Fruit fly (Drosophila melanogaster) whole organism, prepupa: Measurements from ENCODE around the gene Bug22.

ENCODE experiments used
- CG10631 ChIP-seq: fragments of 200-800 bp; sonication (Bioruptor generic); optimal IDR thresholded peaks from 2 replicates; lab custom pipeline; 2016; ENCODE audit warnings: missing biosample characterization, missing genetic modification characterization
- CG10669 ChIP-seq: fragments of 200-800 bp; sonication (Bioruptor generic); optimal IDR thresholded peaks from 3 replicates; lab custom pipeline; 2018; ENCODE audit warnings: missing biosample characterization, mild to moderate bottlenecking, missing genetic modification characterization, moderate library complexity
- CG11294 ChIP-seq: fragments of 200-800 bp; sonication (Bioruptor generic); IDR thresholded peaks from 2 replicates; pipeline ENCODE4 v1.3.6; 2022; ENCODE audit warnings: missing biosample characterization, missing genetic modification characterization
- CG11762 ChIP-seq: fragments of 200-800 bp; sonication (Bioruptor generic); optimal IDR thresholded peaks from 3 replicates; lab custom pipeline; 2016; ENCODE audit warnings: missing biosample characterization, missing genetic modification characterization; ENCODE audit not compliant: insufficient read depth
- CG11902 ChIP-seq: fragments of 200-800 bp; sonication (Bioruptor generic); optimal IDR thresholded peaks from 3 replicates; lab custom pipeline; 2016; ENCODE audit warnings: missing biosample characterization, missing genetic modification characterization
- CG16779 ChIP-seq: fragments of 200-800 bp; sonication (Bioruptor generic); optimal IDR thresholded peaks from 3 replicates; lab custom pipeline; 2017; ENCODE audit warnings: missing biosample characterization, mild to moderate bottlenecking, missing genetic modification characterization
- CG3032 ChIP-seq: fragments of 200-800 bp; optimal IDR thresholded peaks from 2 replicates; lab custom pipeline; 2019; ENCODE audit warnings: missing biosample characterization, mild to moderate bottlenecking, missing genetic modification characterization, moderate library complexity
- CG31627 ChIP-seq: fragments of 200-800 bp; sonication (Bioruptor generic); optimal IDR thresholded peaks from 3 replicates; lab custom pipeline; 2016; ENCODE audit warnings: missing biosample characterization, missing genetic modification characterization
- CG34406 ChIP-seq: fragments of 200-800 bp; sonication (Bioruptor generic); optimal IDR thresholded peaks from 3 replicates; lab custom pipeline; 2016; ENCODE audit warnings: missing biosample characterization, missing genetic modification characterization
- CG4318 ChIP-seq: fragments of 200-800 bp; sonication (Bioruptor generic); optimal IDR thresholded peaks from 3 replicates; lab custom pipeline; 2017; ENCODE audit warnings: missing biosample characterization, mild to moderate bottlenecking, missing genetic modification characterization
- CG6276 ChIP-seq: fragments of 200-800 bp; sonication (Bioruptor generic); optimal IDR thresholded peaks from 2 replicates; lab custom pipeline; 2017; ENCODE audit warnings: missing biosample characterization, mild to moderate bottlenecking, missing genetic modification characterization
- CG6792 ChIP-seq: fragments of 200-800 bp; sonication (Bioruptor generic); optimal IDR thresholded peaks from 3 replicates; lab custom pipeline; 2016; ENCODE audit warnings: missing biosample characterization, missing genetic modification characterization
- CG6808 ChIP-seq: fragments of 200-800 bp; sonication (Bioruptor generic); optimal IDR thresholded peaks from 3 replicates; lab custom pipeline; 2017; ENCODE audit warnings: missing biosample characterization, missing genetic modification characterization, mild to moderate bottlenecking, moderate library complexity, missing genetic modification reagents
- CG7368 ChIP-seq: fragments of 200-800 bp; sonication (Bioruptor generic); optimal IDR thresholded peaks from 3 replicates; lab custom pipeline; 2016; ENCODE audit warnings: missing biosample characterization, missing genetic modification characterization
- CG8119 ChIP-seq: fragments of 200-800 bp; sonication (Bioruptor generic); IDR thresholded peaks from 3 replicates; pipeline ENCODE4 v1.3.6; 2022; ENCODE audit warnings: missing biosample characterization, missing genetic modification characterization
- CG8319 ChIP-seq: fragments of 200-800 bp; sonication (Bioruptor generic); optimal IDR thresholded peaks from 3 replicates; lab custom pipeline; 2016; ENCODE audit warnings: missing biosample characterization, missing genetic modification characterization
- CG8632 ChIP-seq: fragments of 200-800 bp; sonication (Bioruptor generic); optimal IDR thresholded peaks from 3 replicates; lab custom pipeline; 2016; ENCODE audit warnings: missing biosample characterization, missing genetic modification characterization
- CG9139 ChIP-seq: fragments of 200-800 bp; sonication (Bioruptor generic); optimal IDR thresholded peaks from 3 replicates; lab custom pipeline; 2017; ENCODE audit warnings: missing biosample characterization, mild to moderate bottlenecking, missing genetic modification characterization
- Eip75B ChIP-seq: fragments of 200-800 bp; sonication (Bioruptor generic); optimal IDR thresholded peaks from 3 replicates; lab custom pipeline; 2016; ENCODE audit warnings: missing biosample characterization, missing genetic modification characterization
- Eip78C ChIP-seq: fragments of 200-800 bp; sonication (Bioruptor generic); peaks from one replicate; lab custom pipeline; 2016; ENCODE audit warnings: missing biosample characterization, missing genetic modification characterization
- Eip93F ChIP-seq: fragments of 200-800 bp; sonication (Bioruptor generic); optimal IDR thresholded peaks from 2 replicates; lab custom pipeline; 2016; ENCODE audit warnings: missing biosample characterization, mild to moderate bottlenecking, missing genetic modification characterization
- Ets21C ChIP-seq: fragments of 200-800 bp; sonication (Bioruptor generic); optimal IDR thresholded peaks from 3 replicates; lab custom pipeline; 2016; ENCODE audit warnings: missing biosample characterization, missing genetic modification characterization
- Hr38 ChIP-seq: sonication (Bioruptor generic); optimal IDR thresholded peaks from 2 replicates; lab custom pipeline; 2016; ENCODE audit warnings: missing biosample characterization, missing genetic modification characterization
- Hr39 ChIP-seq: fragments of 200-800 bp; sonication (Bioruptor generic); optimal IDR thresholded peaks from 2 replicates; lab custom pipeline; 2016; ENCODE audit warnings: missing biosample characterization, missing genetic modification characterization
- Hr4 ChIP-seq: fragments of 200-800 bp; sonication (Bioruptor generic); optimal IDR thresholded peaks from 3 replicates; lab custom pipeline; 2016; ENCODE audit warnings: missing biosample characterization, missing genetic modification characterization
- Lpt ChIP-seq: fragments of 200-800 bp; sonication (Bioruptor generic); optimal IDR thresholded peaks from 3 replicates; lab custom pipeline; 2016; ENCODE audit warnings: missing biosample characterization, missing genetic modification characterization
- Met ChIP-seq: fragments of 200-800 bp; sonication (Bioruptor generic); optimal IDR thresholded peaks from 3 replicates; lab custom pipeline; 2016; ENCODE audit warnings: missing biosample characterization, missing genetic modification characterization
- OdsH ChIP-seq: fragments of 200-800 bp; sonication (Bioruptor generic); optimal IDR thresholded peaks from 3 replicates; lab custom pipeline; 2016; ENCODE audit warnings: missing biosample characterization, missing genetic modification characterization
- Smox ChIP-seq: fragments of 200-800 bp; sonication (Bioruptor generic); optimal IDR thresholded peaks from 3 replicates; lab custom pipeline; 2016; ENCODE audit warnings: missing biosample characterization, missing genetic modification characterization
- Sox102F ChIP-seq: fragments of 200-800 bp; sonication (Bioruptor generic); optimal IDR thresholded peaks from 2 replicates; lab custom pipeline; 2016; ENCODE audit warnings: missing biosample characterization, mild to moderate bottlenecking, missing genetic modification characterization
- Sox14 ChIP-seq: fragments of 200-800 bp; sonication (Bioruptor generic); optimal IDR thresholded peaks from 3 replicates; lab custom pipeline; 2016; ENCODE audit warnings: missing biosample characterization, missing genetic modification characterization
- acj6 ChIP-seq: fragments of 200-800 bp; sonication (Bioruptor generic); optimal IDR thresholded peaks from 3 replicates; lab custom pipeline; 2016; ENCODE audit warnings: missing biosample characterization, missing genetic modification characterization
- cyc ChIP-seq: fragments of 200-800 bp; sonication (Bioruptor generic); optimal IDR thresholded peaks from 3 replicates; lab custom pipeline; 2016; ENCODE audit warnings: missing biosample characterization, missing genetic modification characterization
- dac ChIP-seq: fragments of 200-800 bp; sonication (Bioruptor generic); optimal IDR thresholded peaks from 2 replicates; lab custom pipeline; 2017; ENCODE audit warnings: missing biosample characterization, mild to moderate bottlenecking, missing genetic modification characterization
- dsx ChIP-seq: fragments of 200-800 bp; optimal IDR thresholded peaks from 3 replicates; lab custom pipeline; 2019; ENCODE audit warnings: missing biosample characterization, mild to moderate bottlenecking, missing genetic modification characterization, moderate library complexity; ENCODE audit not compliant: poor library complexity, severe bottlenecking
- eg ChIP-seq: fragments of 200-800 bp; sonication (Bioruptor generic); IDR thresholded peaks from 3 replicates; pipeline ENCODE4 v1.3.6; 2022; ENCODE audit warnings: missing biosample characterization, missing genetic modification characterization
- esn ChIP-seq: fragments of 200-800 bp; sonication (Bioruptor generic); optimal IDR thresholded peaks from 2 replicates; lab custom pipeline; 2016; ENCODE audit warnings: missing biosample characterization, mild to moderate bottlenecking, missing genetic modification characterization, moderate library complexity
- fd59A ChIP-seq: fragments of 200-800 bp; sonication (Bioruptor generic); optimal IDR thresholded peaks from 2 replicates; lab custom pipeline; 2017; ENCODE audit warnings: missing biosample characterization, mild to moderate bottlenecking, missing genetic modification characterization, missing genetic modification reagents
- fkh ChIP-seq: fragments of 200-800 bp; sonication (Bioruptor generic); optimal IDR thresholded peaks from 3 replicates; lab custom pipeline; 2017; ENCODE audit warnings: missing biosample characterization, mild to moderate bottlenecking, missing genetic modification characterization, moderate library complexity
- lz ChIP-seq: fragments of 200-800 bp; sonication (Bioruptor generic); optimal IDR thresholded peaks from 3 replicates; lab custom pipeline; 2016; ENCODE audit warnings: missing biosample characterization, missing genetic modification characterization
- net ChIP-seq: fragments of 200-800 bp; sonication (Bioruptor generic); optimal IDR thresholded peaks from 3 replicates; lab custom pipeline; 2016; ENCODE audit warnings: missing biosample characterization, missing genetic modification characterization
- ss ChIP-seq, 2 experiments: fragments of 200-800 bp; sonication (Bioruptor generic); optimal IDR thresholded peaks; 2 replicates in 1 of 2; 3 replicates in 1 of 2; lab custom pipeline; 2017 to 2018; ENCODE audit warnings: mild to moderate bottlenecking in 2 of 2, missing biosample characterization in 2 of 2, missing genetic modification characterization in 2 of 2, moderate library complexity in 1 of 2
- svp ChIP-seq: fragments of 200-800 bp; sonication (Bioruptor generic); peaks from one replicate; lab custom pipeline; 2016; ENCODE audit warnings: missing biosample characterization, missing genetic modification characterization
- topi ChIP-seq: fragments of 200-800 bp; sonication (Bioruptor generic); optimal IDR thresholded peaks from 3 replicates; lab custom pipeline; 2016; ENCODE audit warnings: missing biosample characterization, missing genetic modification characterization

The Bug22 gene

DNA sequence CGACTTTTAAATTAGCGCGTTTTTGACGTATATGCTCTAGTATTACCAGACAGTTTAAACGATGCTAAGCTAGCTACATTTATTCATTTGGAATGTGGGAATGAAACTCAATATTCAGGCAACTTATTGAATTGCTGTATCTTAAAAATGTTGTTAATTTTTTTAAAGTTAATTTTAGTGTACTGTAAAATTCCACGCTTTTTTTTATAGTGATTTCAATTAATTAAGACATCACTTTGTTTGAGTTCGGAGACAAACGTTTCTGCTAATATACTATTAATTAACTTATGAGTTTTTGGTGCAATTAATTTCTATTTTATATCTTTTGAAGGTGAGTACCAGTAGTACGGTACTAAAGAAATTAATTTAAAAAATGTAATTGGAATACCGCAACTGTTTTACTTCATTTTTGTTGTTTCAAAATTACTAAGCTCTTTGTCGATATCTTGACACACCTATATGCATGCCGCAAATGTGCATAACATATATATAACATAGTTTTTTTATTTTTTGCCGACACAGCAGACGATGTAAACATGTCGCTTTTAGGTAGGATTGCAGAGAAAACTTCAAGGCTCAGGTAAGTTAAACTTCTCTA, 44.4 kb downstream of the Bug22 start, which contains the start of the genes Cdk1 and mRpS7 (continued):
- no peak for TF ChIP-seq Hr38 (GFP tag; lab: Kevin White, UChicago)
- TF ChIP-seq Smox (GFP tag; lab: Kevin White, UChicago): peak; percentile 74
- peak; percentile 71 for TF ChIP-seq CG3032 (tag; lab: Kevin White, UChicago)
- TF ChIP-seq ss (GFP tag; optimal IDR thresholded peaks at IDR 0.05; lab: Kevin White, UChicago): peak in 1 of 2 experiments; percentile 68
- TF ChIP-seq CG16779 (tag; lab: Kevin White, UChicago): no peak
- TF ChIP-seq Sox14 (GFP tag; lab: Kevin White, UChicago): peak; percentile 74
- TF ChIP-seq net (GFP tag; lab: Kevin White, UChicago): no peak
- TF ChIP-seq CG7368 (GFP tag; lab: Kevin White, UChicago): peak; percentile 22
- TF ChIP-seq dac (GFP tag; lab: Kevin White, UChicago): peak; percentile 28
- TF ChIP-seq Hr4 (GFP tag; lab: Kevin White, UChicago): peak; percentile 73
- TF ChIP-seq eg (GFP tag; lab: Robert Waterston, UW): no peak; the same call in 1 of the 3 replicates
- TF ChIP-seq acj6 (GFP tag; lab: Kevin White, UChicago): peak; percentile 68
- peak; percentile 44 for TF ChIP-seq CG11762 (GFP tag; lab: Kevin White, UChicago)
- peak; percentile 67 for TF ChIP-seq CG10669 (GFP tag; lab: Kevin White, UChicago)
- TF ChIP-seq OdsH (GFP tag; lab: Kevin White, UChicago): peak; percentile 78
- no peak for TF ChIP-seq fkh
- TF ChIP-seq cyc (GFP tag; lab: Kevin White, UChicago): peak; percentile 72
- TF ChIP-seq dsx: peak; percentile 57
- TF ChIP-seq CG4318 (GFP tag; lab: Kevin White, UChicago): peak; percentile 57
- no peak for TF ChIP-seq Sox102F (GFP tag; lab: Kevin White, UChicago)
- TF ChIP-seq svp (GFP tag; lab: Kevin White, UChicago): no peak
- TF ChIP-seq Eip93F (GFP tag; lab: Kevin White, UChicago): no peak
- TF ChIP-seq CG11294 (GFP tag; lab: Robert Waterston, UW): no peak; the same call in 1 of the 2 replicates
- no peak for TF ChIP-seq fd59A (GFP tag; lab: Kevin White, UChicago)
- TF ChIP-seq CG10631 (GFP tag; lab: Kevin White, UChicago): peak; percentile 72
- no peak for TF ChIP-seq CG6808
- TF ChIP-seq CG9139: no peak
- peak; percentile 59 for TF ChIP-seq Ets21C (GFP tag; lab: Kevin White, UChicago)
- peak; percentile 69 for TF ChIP-seq Eip75B (GFP tag; lab: Kevin White, UChicago)
- peak; percentile 55 for TF ChIP-seq CG34406
- peak; percentile 48 for TF ChIP-seq Lpt (GFP tag; lab: Kevin White, UChicago)
- TF ChIP-seq Hr39: peak; percentile 71
- no peak for TF ChIP-seq CG6276 (GFP tag; lab: Kevin White, UChicago)
- no peak for TF ChIP-seq CG8319 (GFP tag; lab: Kevin White, UChicago)
- TF ChIP-seq CG6792 (GFP tag; lab: Kevin White, UChicago): peak; percentile 53

DNA sequence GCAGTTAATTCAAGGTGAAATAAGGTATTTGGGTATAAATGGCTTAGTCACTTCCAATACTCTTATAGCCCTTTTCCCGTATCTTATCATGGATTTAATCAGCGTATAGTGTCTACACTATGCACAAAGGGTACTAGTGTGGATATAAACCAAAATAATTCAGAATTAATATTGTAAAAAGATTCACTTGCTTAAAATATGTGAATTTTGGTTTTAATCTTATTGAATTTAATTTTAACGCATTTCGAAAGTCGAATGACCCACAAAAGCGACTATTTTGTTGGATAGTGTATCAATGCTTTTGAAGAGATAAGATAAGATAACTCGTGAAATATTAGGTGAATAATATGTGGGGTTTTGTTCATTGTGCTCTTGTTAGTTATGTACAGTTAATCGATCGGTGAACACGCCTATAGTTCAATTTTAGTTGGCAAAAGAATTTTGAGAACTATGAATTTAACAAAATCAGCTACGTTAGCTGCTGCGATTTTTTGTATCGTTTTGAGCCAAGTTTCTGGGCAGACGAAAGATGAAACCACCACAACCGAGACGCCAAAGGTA, 48.7 kb downstream of the Bug22 start, which contains the start of gene CG5096:
Gene CG5096, plus strand, starts transcription at position 374 of the 561 bp plus-strand sequence.
- TF ChIP-seq Smox (GFP tag; lab: Kevin White, UChicago): no peak
- TF ChIP-seq CG10669 (GFP tag; lab: Kevin White, UChicago): peak; percentile 51
- TF ChIP-seq CG7368 (GFP tag; lab: Kevin White, UChicago): peak; percentile 51
- peak; percentile 69 for TF ChIP-seq CG8632 (GFP tag; lab: Kevin White, UChicago)
- TF ChIP-seq net (GFP tag; lab: Kevin White, UChicago): no peak
- peak; percentile 55 for TF ChIP-seq OdsH (GFP tag; lab: Kevin White, UChicago)
- TF ChIP-seq Eip75B (GFP tag; lab: Kevin White, UChicago): peak; percentile 72
- peak; percentile 92 for TF ChIP-seq Eip78C (GFP tag; lab: Kevin White, UChicago)
- TF ChIP-seq Sox14 (GFP tag; lab: Kevin White, UChicago): peak; percentile 63
- TF ChIP-seq acj6 (GFP tag; lab: Kevin White, UChicago): peak; percentile 60
- no peak for TF ChIP-seq Sox102F (GFP tag; lab: Kevin White, UChicago)
- TF ChIP-seq eg (GFP tag; lab: Robert Waterston, UW): no peak
- peak; percentile 69 for TF ChIP-seq CG6792 (GFP tag; lab: Kevin White, UChicago)
- TF ChIP-seq CG31627 (GFP tag; lab: Kevin White, UChicago): peak; percentile 59
- peak; percentile 29 for TF ChIP-seq dsx
- peak; percentile 81 for TF ChIP-seq esn
- TF ChIP-seq CG11902 (GFP tag; lab: Kevin White, UChicago): peak; percentile 14
- peak; percentile 54 for TF ChIP-seq Hr4 (GFP tag; lab: Kevin White, UChicago)
- peak; percentile 64 for TF ChIP-seq cyc (GFP tag; lab: Kevin White, UChicago)
- TF ChIP-seq topi (GFP tag; lab: Kevin White, UChicago): peak; percentile 76
- TF ChIP-seq Hr38 (GFP tag; lab: Kevin White, UChicago): no peak
- peak; percentile 39 for TF ChIP-seq CG3032 (tag; lab: Kevin White, UChicago)
- TF ChIP-seq CG10631 (GFP tag; lab: Kevin White, UChicago): peak; percentile 43
- peak; percentile 37 for TF ChIP-seq Ets21C (GFP tag; lab: Kevin White, UChicago)
- peak; percentile 36 for TF ChIP-seq CG8319 (GFP tag; lab: Kevin White, UChicago)
- TF ChIP-seq CG11762 (GFP tag; lab: Kevin White, UChicago): peak; percentile 34
- peak; percentile 33 for TF ChIP-seq fkh
- peak; percentile 66 for TF ChIP-seq lz
- TF ChIP-seq Met (GFP tag; lab: Kevin White, UChicago): peak; percentile 80
- no peak; the same call in 1 of the 3 replicates for TF ChIP-seq CG8119 (GFP tag; lab: Robert Waterston, UW)
